Fruit fly (Drosophila melanogaster): ENCODE results near the gene CG7271.

CG7271 gene

dm6 chr3L:18617893-18618577 lies 29.5 kb downstream of the CG7271 start, which contains the start of the genes CG13380 and CG4174 (continued):
- TF ChIP-seq ERR (GFP tag; optimal IDR thresholded peaks at IDR 0.05) (no peak), CG17385 (GFP tag; optimal IDR thresholded peaks at IDR 0.05) (no peak), HLH4C (GFP tag; IDR thresholded peaks at IDR 0.05; ENCODE audit: partially characterized antibody) (peak; percentile 85), CG16863 (GFP tag; optimal IDR thresholded peaks at IDR 0.05) (no peak), Rx (GFP tag; IDR thresholded peaks at IDR 0.05) (no peak), MESR4 (GFP tag; optimal IDR thresholded peaks at IDR 0.05) (no peak), ap (GFP tag; IDR thresholded peaks at IDR 0.05) (no peak), lov (optimal IDR thresholded peaks at IDR 0.05) (no peak), lov (GFP tag; IDR thresholded peaks at IDR 0.05) (no peak), Opbp (GFP tag; IDR thresholded peaks at IDR 0.05; ENCODE audit: partially characterized antibody) (peak; percentile 93), CG17359 (tag; optimal IDR thresholded peaks at IDR 0.05) (no peak), CoRest (tag; optimal IDR thresholded peaks at IDR 0.05) (no peak), CG14860 (GFP tag; IDR thresholded peaks at IDR 0.05; ENCODE audit: partially characterized antibody) (peak; percentile 92), croc (GFP tag; conservative IDR thresholded peaks at IDR 0.05) (no peak), CG11723 (GFP tag; optimal IDR thresholded peaks at IDR 0.05) (no peak), CG1792 (GFP tag; optimal IDR thresholded peaks at IDR 0.05) (no peak), Meics (GFP tag; optimal IDR thresholded peaks at IDR 0.05) (no peak), org-1 (GFP tag; optimal IDR thresholded peaks at IDR 0.05) (no peak), Ravus (GFP tag; IDR thresholded peaks at IDR 0.05) (no peak), CG10366 (GFP tag; IDR thresholded peaks at IDR 0.05) (0 out of 2 replicates have a peak, but pooled peaks have one; percentile 7), CG34422 (GFP tag; IDR thresholded peaks at IDR 0.05) (no peak), CG17328 (GFP tag; IDR thresholded peaks at IDR 0.05) (no peak), Stat92E (GFP tag; optimal IDR thresholded peaks at IDR 0.05) (no peak), ssp (GFP tag; IDR thresholded peaks at IDR 0.05) (no peak), NFAT (GFP tag; IDR thresholded peaks at IDR 0.05) (no peak), Mes4 (GFP tag; optimal IDR thresholded peaks at IDR 0.05) (no peak), CG3726 (GFP tag; IDR thresholded peaks at IDR 0.05) (no peak), CG34224 (GFP tag; IDR thresholded peaks at IDR 0.05; ENCODE audit: partially characterized antibody) (peak; percentile 78), salm (tag; optimal IDR thresholded peaks at IDR 0.05) (no peak), Sox102F (GFP tag; optimal IDR thresholded peaks at IDR 0.05) (no peak), lab (GFP tag; optimal IDR thresholded peaks at IDR 0.05) (no peak), zen2 (GFP tag; IDR thresholded peaks at IDR 0.05; ENCODE audit: partially characterized antibody) (peak; percentile 87; the same call in 2 of the 3 replicates), exex (tag; optimal IDR thresholded peaks at IDR 0.05) (no peak), Lpt (GFP tag; optimal IDR thresholded peaks at IDR 0.05) (no peak), Adf1 (GFP tag; IDR thresholded peaks at IDR 0.05) (peak; percentile 47; the same call in 1 of the 2 replicates), Blimp-1 (GFP tag; optimal IDR thresholded peaks at IDR 0.05) (no peak), dysf (GFP tag; IDR thresholded peaks at IDR 0.05) (0 out of 3 replicates have a peak, but pooled peaks have one; percentile 13), CG10462 (GFP tag; optimal IDR thresholded peaks at IDR 0.05) (no peak), chif (GFP tag; optimal IDR thresholded peaks at IDR 0.05) (peak in 1 of 2 experiments; percentile 20), tx (GFP tag; optimal IDR thresholded peaks at IDR 0.05) (no peak), cg (GFP tag; optimal IDR thresholded peaks at IDR 0.05) (no peak), Ssrp (tag; optimal IDR thresholded peaks at IDR 0.05) (no peak), fd96Cb (tag; optimal IDR thresholded peaks at IDR 0.05) (no peak), hth (optimal IDR thresholded peaks at IDR 0.05) (no peak), CG14050 (GFP tag; IDR thresholded peaks at IDR 0.05) (no peak), HmgD (GFP tag; optimal IDR thresholded peaks at IDR 0.05) (peak; percentile 72), en (GFP tag; optimal IDR thresholded peaks at IDR 0.05) (no peak), ems (GFP tag; optimal IDR thresholded peaks at IDR 0.05) (no peak), CG18599 (GFP tag; optimal IDR thresholded peaks at IDR 0.05) (no peak), CG10979 (tag; optimal IDR thresholded peaks at IDR 0.05) (no peak)
